Worm (Caenorhabditis elegans) whole organism, L4 larva: ENCODE data around the gene ZK666.11.

Source experiments
- Y48G9A.11 ChIP-seq: fragments of 200-800 bp; sonication (Bioruptor generic); IDR thresholded peaks from 2 replicates; pipeline ENCODE4 v1.3.6; 2022; ENCODE audit warnings: missing genetic modification reagents, missing genetic modification characterization, missing compliant biosample characterization
- ceh-28 ChIP-seq: fragments of 150-350 bp; optimal IDR thresholded peaks from 2 replicates; lab custom pipeline; 2014; ENCODE audit warnings: missing biosample characterization, missing genetic modification reagents, missing genetic modification characterization
- daf-12 ChIP-seq: fragments of 150-350 bp; optimal IDR thresholded peaks from 2 replicates; lab custom pipeline; 2014; ENCODE audit warnings: missing biosample characterization, missing genetic modification reagents, missing genetic modification characterization
- dpl-1 ChIP-seq: fragments of 150-350 bp; optimal IDR thresholded peaks from 2 replicates; lab custom pipeline; 2014; ENCODE audit warnings: missing biosample characterization, missing genetic modification reagents, missing genetic modification characterization
- gei-8 ChIP-seq: fragments of 200-800 bp; sonication (Bioruptor generic); optimal IDR thresholded peaks from 2 replicates; lab custom pipeline; 2018; ENCODE audit warnings: mild to moderate bottlenecking, missing genetic modification characterization, missing compliant biosample characterization
- hif-1 ChIP-seq, 2 experiments: sonication (generic microtip); optimal IDR thresholded peaks; 2 replicates each; lab custom pipeline; 2016 to 2017; ENCODE audit warnings: missing compliant biosample characterization in 2 of 2, missing genetic modification characterization in 2 of 2, missing genetic modification reagents in 2 of 2, missing genotype in 2 of 2, mild to moderate bottlenecking in 1 of 2
- hlh-30 ChIP-seq: sonication (generic microtip); optimal IDR thresholded peaks from 2 replicates; lab custom pipeline; 2017; ENCODE audit warnings: antibody characterized with exemption, mild to moderate bottlenecking, missing genetic modification characterization, missing compliant biosample characterization; ENCODE audit not compliant: insufficient read depth
- nhr-237 ChIP-seq: sonication (generic microtip); optimal IDR thresholded peaks from 2 replicates; lab custom pipeline; 2017; ENCODE audit warnings: missing biosample characterization, missing genetic modification characterization
- spr-1 ChIP-seq: sonication (generic microtip); optimal IDR thresholded peaks from 2 replicates; lab custom pipeline; 2016; ENCODE audit warnings: mild to moderate bottlenecking, missing genetic modification characterization, missing compliant biosample characterization
- unc-62 ChIP-seq, 3 experiments: fragments of 150-350 bp in 1 of 3; sonication (generic microtip); optimal IDR thresholded peaks in 2 of 3; peaks in 1 of 3; 1 replicate in 1 of 3; 2 replicates in 2 of 3; lab custom pipeline; 2014 to 2017; ENCODE audit warnings: missing biosample characterization in 3 of 3, missing genetic modification characterization in 3 of 3, missing genetic modification reagents in 3 of 3, missing genotype in 1 of 3

ce11 chrII:10461207-10461606 lies 21.1 kb upstream of the ZK666.11 start, which contains the start of gene ZK673.5:
- no peak for TF ChIP-seq dpl-1 (GFP tag; lab: Kevin White, UChicago)
- no peak for TF ChIP-seq spr-1
- no peak for TF ChIP-seq ceh-28
- TF ChIP-seq nhr-237, result no peak
- TF ChIP-seq hlh-30, result no peak
- no peak for TF ChIP-seq hif-1 (tag; optimal IDR thresholded peaks at IDR 0.05; lab: Kevin White, UChicago)
- no peak for TF ChIP-seq unc-62 (GFP tag; optimal IDR thresholded peaks at IDR 0.05 in 1 of 2; lab: Kevin White, UChicago)
- TF ChIP-seq unc-62 (tag; optimal IDR thresholded peaks at IDR 0.05; lab: Kevin White, UChicago), result no peak
- TF ChIP-seq Y48G9A.11 (GFP tag; lab: Robert Waterston, UW), result no peak
- TF ChIP-seq gei-8 (GFP tag; lab: Kevin White, UChicago), result no peak
- TF ChIP-seq daf-12 (tag; lab: Kevin White, UChicago), result no peak
